Worm (Caenorhabditis elegans): Measurements from ENCODE around the gene Y69H2.10.

- TF ChIP-seq him-1 (tag; optimal IDR thresholded peaks at IDR 0.05) (no peak), W03F9.2 (tag; optimal IDR thresholded peaks at IDR 0.05) (no peak)
Measured at ce11 chrV:18664026-18664425, 6.1 kb upstream of the Y69H2.10 start, which contains the start of gene Y69H2.3.

Measured in whole organism, L4/young adult.